Fruit fly (Drosophila melanogaster) whole organism, embryonic: ENCODE measurements around the gene CG33796.
A peak's percentile ranks its signal among the peaks of the same experiment; 100 is the strongest.

Experiments
- Ada2b ChIP-seq: fragments of 200-800 bp; sonication (Bioruptor generic); IDR thresholded peaks from 2 replicates; pipeline ENCODE4 v1.3.6; 2022; ENCODE audit warnings: missing biosample characterization, missing genetic modification characterization
- Atf-2 ChIP-seq: fragments of 200-800 bp; sonication (Bioruptor generic); optimal IDR thresholded peaks from 2 replicates; lab custom pipeline; 2016; ENCODE audit warnings: missing biosample characterization, missing genetic modification characterization
- Bgb ChIP-seq: fragments of 200-800 bp; sonication (Bioruptor generic); IDR thresholded peaks from 2 replicates; pipeline ENCODE4 v1.3.6; 2022; ENCODE audit warnings: missing biosample characterization, missing genetic modification characterization; ENCODE audit not compliant: partially characterized antibody
- CG10543 ChIP-seq: fragments of 200-800 bp; sonication (Bioruptor generic); optimal IDR thresholded peaks from 3 replicates; lab custom pipeline; 2017; ENCODE audit warnings: missing biosample characterization, mild to moderate bottlenecking, missing genetic modification characterization, moderate library complexity
- CG11560 ChIP-seq: fragments of 200-800 bp; sonication (Bioruptor generic); IDR thresholded peaks from 3 replicates; pipeline ENCODE4 v1.3.6; 2022; ENCODE audit warnings: missing biosample characterization, missing genetic modification characterization
- CG12104 ChIP-seq: fragments of 200-800 bp; sonication (Bioruptor generic); optimal IDR thresholded peaks from 3 replicates; lab custom pipeline; 2016; ENCODE audit warnings: missing biosample characterization, missing genetic modification characterization
- CG13424 ChIP-seq: fragments of 200-800 bp; sonication (Bioruptor generic); optimal IDR thresholded peaks from 2 replicates; lab custom pipeline; 2019; ENCODE audit warnings: missing biosample characterization, mild to moderate bottlenecking, missing genetic modification characterization, moderate library complexity
- CG16815 ChIP-seq: fragments of 200-800 bp; sonication (Bioruptor generic); optimal IDR thresholded peaks from 3 replicates; lab custom pipeline; 2017; ENCODE audit warnings: missing biosample characterization, mild to moderate bottlenecking, missing genetic modification characterization
- CG17361 ChIP-seq: fragments of 200-800 bp; sonication (Bioruptor generic); IDR thresholded peaks from 3 replicates; pipeline ENCODE4 v1.3.6; 2022; ENCODE audit warnings: missing biosample characterization, missing genetic modification characterization
- CG17385 ChIP-seq: fragments of 200-800 bp; sonication (Bioruptor generic); optimal IDR thresholded peaks from 3 replicates; lab custom pipeline; 2018; ENCODE audit warnings: missing biosample characterization, mild to moderate bottlenecking, missing genetic modification characterization
- CG17802 ChIP-seq: fragments of 200-800 bp; sonication (Bioruptor generic); optimal IDR thresholded peaks from 2 replicates; lab custom pipeline; 2018; ENCODE audit warnings: missing biosample characterization, mild to moderate bottlenecking, missing genetic modification characterization, moderate library complexity
- CG18599 ChIP-seq: fragments of 200-800 bp; sonication (Bioruptor generic); optimal IDR thresholded peaks from 3 replicates; lab custom pipeline; 2017; ENCODE audit warnings: missing biosample characterization, missing genetic modification characterization, mild to moderate bottlenecking, moderate library complexity, missing genetic modification reagents
- CG18619 ChIP-seq: fragments of 200-800 bp; sonication (Bioruptor generic); optimal IDR thresholded peaks from 3 replicates; lab custom pipeline; 2017; ENCODE audit warnings: missing biosample characterization, mild to moderate bottlenecking, missing genetic modification characterization
- CG6854 ChIP-seq: fragments of 200-800 bp; sonication (Bioruptor generic); optimal IDR thresholded peaks from 3 replicates; lab custom pipeline; 2017; ENCODE audit warnings: missing biosample characterization, mild to moderate bottlenecking, missing genetic modification characterization
- CG7357 ChIP-seq: fragments of 200-800 bp; sonication (Bioruptor generic); IDR thresholded peaks from 3 replicates; pipeline ENCODE4 v1.3.6; 2022; ENCODE audit warnings: missing biosample characterization, missing genetic modification characterization
- CG7372 ChIP-seq: fragments of 200-800 bp; sonication (Bioruptor generic); IDR thresholded peaks from 2 replicates; pipeline ENCODE4 v1.3.6; 2022; ENCODE audit warnings: missing biosample characterization, missing genetic modification characterization
- CG7556 ChIP-seq: fragments of 200-800 bp; sonication (Bioruptor generic); optimal IDR thresholded peaks from 2 replicates; lab custom pipeline; 2017; ENCODE audit warnings: missing biosample characterization, mild to moderate bottlenecking, missing genetic modification characterization
- CG7839 ChIP-seq: fragments of 200-800 bp; sonication (Bioruptor generic); optimal IDR thresholded peaks from 3 replicates; lab custom pipeline; 2018; ENCODE audit warnings: missing biosample characterization, mild to moderate bottlenecking, missing genetic modification characterization, moderate library complexity
- CG8944 ChIP-seq: fragments of 200-800 bp; sonication (Bioruptor generic); optimal IDR thresholded peaks from 3 replicates; lab custom pipeline; 2016; ENCODE audit warnings: missing biosample characterization, missing genetic modification characterization
- CG9797 ChIP-seq: fragments of 200-800 bp; sonication (Bioruptor generic); optimal IDR thresholded peaks from 3 replicates; lab custom pipeline; 2018; ENCODE audit warnings: missing biosample characterization, mild to moderate bottlenecking, missing genetic modification characterization
- Fer3 ChIP-seq: fragments of 200-800 bp; sonication (Bioruptor generic); optimal IDR thresholded peaks from 2 replicates; lab custom pipeline; 2018; ENCODE audit warnings: missing biosample characterization, mild to moderate bottlenecking, missing genetic modification characterization, moderate library complexity
- Gsc ChIP-seq: fragments of 200-800 bp; sonication (Bioruptor generic); IDR thresholded peaks from 2 replicates; pipeline ENCODE4 v1.3.6; 2022; ENCODE audit warnings: missing biosample characterization, missing genetic modification characterization
- Hey ChIP-seq: fragments of 200-800 bp; sonication (Bioruptor generic); optimal IDR thresholded peaks from 3 replicates; lab custom pipeline; 2018; ENCODE audit warnings: missing biosample characterization, mild to moderate bottlenecking, missing genetic modification characterization
- Hsf ChIP-seq: fragments of 200-800 bp; sonication (Bioruptor generic); optimal IDR thresholded peaks from 3 replicates; lab custom pipeline; 2016; ENCODE audit warnings: missing biosample characterization, missing genetic modification characterization
- Meics ChIP-seq: fragments of 200-800 bp; sonication (Bioruptor generic); optimal IDR thresholded peaks from 2 replicates; lab custom pipeline; 2017; ENCODE audit warnings: missing biosample characterization, mild to moderate bottlenecking, missing genetic modification characterization
- Nf-YC ChIP-seq: fragments of 200-800 bp; optimal IDR thresholded peaks from 3 replicates; lab custom pipeline; 2019; ENCODE audit warnings: missing biosample characterization, mild to moderate bottlenecking, missing genetic modification characterization, moderate library complexity
- Oli ChIP-seq: fragments of 200-800 bp; sonication (Bioruptor generic); optimal IDR thresholded peaks from 2 replicates; lab custom pipeline; 2018; ENCODE audit warnings: missing biosample characterization, mild to moderate bottlenecking, missing genetic modification characterization, moderate library complexity
- Optix ChIP-seq: fragments of 200-800 bp; sonication (Bioruptor generic); IDR thresholded peaks from 3 replicates; pipeline ENCODE4 v1.3.6; 2022; ENCODE audit warnings: missing biosample characterization, missing genetic modification characterization
- PHDP ChIP-seq: fragments of 200-800 bp; sonication (Bioruptor generic); optimal IDR thresholded peaks from 3 replicates; lab custom pipeline; 2018; ENCODE audit warnings: missing biosample characterization, mild to moderate bottlenecking, missing genetic modification characterization, moderate library complexity
- Usf ChIP-seq: fragments of 200-800 bp; sonication (Bioruptor generic); optimal IDR thresholded peaks from 2 replicates; lab custom pipeline; 2017; ENCODE audit warnings: missing genotype, missing biosample characterization, missing genetic modification characterization
- bcd ChIP-seq: fragments of 200-800 bp; sonication (Bioruptor generic); optimal IDR thresholded peaks from 2 replicates; lab custom pipeline; 2017; ENCODE audit warnings: missing biosample characterization, mild to moderate bottlenecking, missing genetic modification characterization
- cwo ChIP-seq: fragments of 200-800 bp; sonication (Bioruptor generic); optimal IDR thresholded peaks from 3 replicates; lab custom pipeline; 2017; ENCODE audit warnings: missing biosample characterization, missing genetic modification characterization, mild to moderate bottlenecking, moderate library complexity, missing genetic modification reagents
- dmrt99B ChIP-seq: fragments of 200-800 bp; sonication (Bioruptor generic); optimal IDR thresholded peaks from 2 replicates; lab custom pipeline; 2018; ENCODE audit warnings: missing biosample characterization, mild to moderate bottlenecking, missing genetic modification characterization, moderate library complexity
- dpn ChIP-seq, 2 experiments: fragments of 200-800 bp; sonication (Bioruptor generic); optimal IDR thresholded peaks; 3 replicates each; lab custom pipeline; 2016; ENCODE audit warnings: missing biosample characterization in 2 of 2, missing genetic modification characterization in 2 of 2
- emc ChIP-seq: fragments of 200-800 bp; sonication (Bioruptor generic); optimal IDR thresholded peaks from 2 replicates; lab custom pipeline; 2016; ENCODE audit warnings: missing biosample characterization, missing genetic modification characterization
- gem ChIP-seq: fragments of 200-800 bp; sonication (Bioruptor generic); optimal IDR thresholded peaks from 2 replicates; lab custom pipeline; 2019; ENCODE audit warnings: missing biosample characterization, mild to moderate bottlenecking, missing genetic modification characterization, moderate library complexity
- her ChIP-seq: fragments of 200-800 bp; sonication (Bioruptor generic); optimal IDR thresholded peaks from 2 replicates; lab custom pipeline; 2016; ENCODE audit warnings: missing biosample characterization, missing genetic modification characterization
- ind ChIP-seq: fragments of 200-800 bp; sonication (Bioruptor generic); optimal IDR thresholded peaks from 3 replicates; lab custom pipeline; 2016; ENCODE audit warnings: missing biosample characterization, missing genetic modification characterization
- nau ChIP-seq: fragments of 200-800 bp; sonication (Bioruptor generic); optimal IDR thresholded peaks from 3 replicates; lab custom pipeline; 2017; ENCODE audit warnings: missing biosample characterization, mild to moderate bottlenecking, missing genetic modification characterization, missing genetic modification reagents
- org-1 ChIP-seq: fragments of 200-800 bp; sonication (Bioruptor generic); optimal IDR thresholded peaks from 2 replicates; lab custom pipeline; 2017; ENCODE audit warnings: missing biosample characterization, missing genetic modification characterization
- pfk ChIP-seq: fragments of 200-800 bp; sonication (Bioruptor generic); optimal IDR thresholded peaks from 2 replicates; lab custom pipeline; 2018; ENCODE audit warnings: missing biosample characterization, mild to moderate bottlenecking, missing genetic modification characterization, moderate library complexity
- sna ChIP-seq: fragments of 200-800 bp; sonication (Bioruptor generic); IDR thresholded peaks from 2 replicates; pipeline ENCODE4 v1.3.6; 2022; ENCODE audit warnings: missing biosample characterization, missing genetic modification characterization; ENCODE audit not compliant: partially characterized antibody
- so ChIP-seq: fragments of 200-800 bp; sonication (Bioruptor generic); IDR thresholded peaks from 3 replicates; pipeline ENCODE4 v1.3.6; 2022; ENCODE audit warnings: missing biosample characterization, missing genetic modification characterization
- tgo ChIP-seq: fragments of 200-800 bp; sonication (Bioruptor generic); IDR thresholded peaks from 3 replicates; pipeline ENCODE4 v1.3.6; 2022; ENCODE audit warnings: missing biosample characterization, missing genetic modification characterization
- tio ChIP-seq: fragments of 200-800 bp; sonication (Bioruptor generic); optimal IDR thresholded peaks from 2 replicates; lab custom pipeline; 2017; ENCODE audit warnings: missing biosample characterization, missing genetic modification characterization, inconsistent platforms
- ttk ChIP-seq: fragments of 200-800 bp; sonication (Bioruptor generic); IDR thresholded peaks from 2 replicates; pipeline ENCODE4 v2.1.2; 2022; ENCODE audit warnings: missing biosample characterization, missing genetic modification characterization
- usp ChIP-seq: fragments of >200 bp; optimal IDR thresholded peaks from 2 replicates; lab custom pipeline; 2017; ENCODE audit warnings: missing biosample characterization, missing genetic modification characterization
- vvl ChIP-seq: fragments of 200-800 bp; sonication (Bioruptor generic); IDR thresholded peaks from 2 replicates; pipeline ENCODE4 v1.3.6; 2022; ENCODE audit warnings: missing biosample characterization, missing genetic modification characterization
- wor ChIP-seq: fragments of 200-800 bp; sonication (Bioruptor generic); IDR thresholded peaks from 2 replicates; pipeline ENCODE4 v1.3.6; 2022; ENCODE audit warnings: missing biosample characterization, missing genetic modification characterization
- zen ChIP-seq: fragments of 200-800 bp; sonication (Bioruptor generic); optimal IDR thresholded peaks from 3 replicates; lab custom pipeline; 2018; ENCODE audit warnings: missing biosample characterization, mild to moderate bottlenecking, missing genetic modification characterization, moderate library complexity

CG33796 gene

DNA sequence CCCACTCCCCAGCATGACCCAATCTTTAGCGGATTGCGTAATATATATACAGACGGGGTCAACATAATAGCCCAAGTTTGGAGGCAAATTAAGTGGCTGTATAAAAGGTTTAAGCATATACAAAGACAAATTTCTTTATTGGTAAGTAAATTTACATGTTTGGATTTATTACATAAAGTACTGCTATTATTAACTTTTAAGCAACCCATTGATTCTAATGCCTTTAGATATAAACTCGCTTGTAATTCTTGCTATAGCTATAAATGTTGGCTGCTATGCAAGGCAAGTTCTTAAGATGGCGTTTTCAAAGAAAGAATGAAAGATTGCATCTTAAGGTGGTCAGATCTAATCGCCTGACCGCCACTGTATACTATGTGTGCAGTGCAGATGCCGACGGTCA is 32.6 kb upstream of the CG33796 start (continued):
- TF ChIP-seq Fer3 (tag; lab: Kevin White, UChicago) (peak; percentile 49), Usf (GFP tag; lab: Kevin White, UChicago) (no peak), CG10543 (peak; percentile 12), CG13424 (tag; lab: Kevin White, UChicago) (peak; percentile 60), pfk (GFP tag; lab: Kevin White, UChicago) (no peak), CG9797 (no peak), her (GFP tag; lab: Kevin White, UChicago) (no peak), CG18619 (peak; percentile 36), Ada2b (GFP tag; lab: Robert Waterston, UW) (0 out of 2 replicates have a peak, but pooled peaks have one; percentile 21), CG7357 (GFP tag; lab: Robert Waterston, UW) (0 out of 3 replicates have a peak, but pooled peaks have one; percentile 10), Hey (no peak), dmrt99B (tag; lab: Kevin White, UChicago) (peak; percentile 61), usp (GFP tag; lab: Kevin White, UChicago) (no peak), ttk (GFP tag; lab: Robert Waterston, UW) (peak; percentile 19; the same call in 1 of the 2 replicates), nau (GFP tag; lab: Kevin White, UChicago) (peak; percentile 11), CG17802 (no peak), CG18599 (GFP tag; lab: Kevin White, UChicago) (peak; percentile 63), bcd (GFP tag; lab: Kevin White, UChicago) (peak; percentile 29), CG16815 (peak; percentile 23), org-1 (peak; percentile 38), zen (tag; lab: Kevin White, UChicago) (no peak), emc (GFP tag; lab: Kevin White, UChicago) (no peak), CG17361 (GFP tag; lab: Robert Waterston, UW) (peak; percentile 54; the same call in 2 of the 3 replicates), wor (GFP tag; lab: Robert Waterston, UW) (no peak), cwo (GFP tag; lab: Kevin White, UChicago) (peak; percentile 36), Oli (peak; percentile 46), PHDP (peak; percentile 37), Meics (GFP tag; lab: Kevin White, UChicago) (peak; percentile 63), sna (GFP tag; lab: Robert Waterston, UW) (no peak), vvl (GFP tag; lab: Robert Waterston, UW) (no peak), CG11560 (tag; lab: Robert Waterston, UW) (0 out of 3 replicates have a peak, but pooled peaks have one; percentile 40), Hsf (GFP tag; lab: Kevin White, UChicago) (peak; percentile 46), tgo (GFP tag; lab: Robert Waterston, UW) (peak; percentile 37; the same call in 2 of the 3 replicates), CG7372 (GFP tag; lab: Robert Waterston, UW) (0 out of 2 replicates have a peak, but pooled peaks have one; percentile 35), CG12104 (no peak), Bgb (GFP tag; lab: Robert Waterston, UW) (no peak), gem (tag; lab: Kevin White, UChicago) (peak; percentile 52), CG6854 (GFP tag; lab: Kevin White, UChicago) (peak; percentile 34), Optix (GFP tag; lab: Robert Waterston, UW) (no peak), Atf-2 (peak; percentile 33), CG7839 (peak; percentile 68), tio (GFP tag; lab: Kevin White, UChicago) (peak; percentile 40), CG8944 (GFP tag; lab: Kevin White, UChicago) (no peak), CG7556 (peak; percentile 55), Nf-YC (peak; percentile 22), dpn (GFP tag; optimal IDR thresholded peaks at IDR 0.05; lab: Kevin White, UChicago) (peak in 1 of 2 experiments; percentile 6), Gsc (no peak), ind (GFP tag; lab: Kevin White, UChicago) (peak; percentile 60), CG17385 (peak; percentile 32), so (GFP tag; lab: Robert Waterston, UW) (no peak)
